Fruit fly (Drosophila melanogaster): Measurements from ENCODE around the gene corto.

DNA sequence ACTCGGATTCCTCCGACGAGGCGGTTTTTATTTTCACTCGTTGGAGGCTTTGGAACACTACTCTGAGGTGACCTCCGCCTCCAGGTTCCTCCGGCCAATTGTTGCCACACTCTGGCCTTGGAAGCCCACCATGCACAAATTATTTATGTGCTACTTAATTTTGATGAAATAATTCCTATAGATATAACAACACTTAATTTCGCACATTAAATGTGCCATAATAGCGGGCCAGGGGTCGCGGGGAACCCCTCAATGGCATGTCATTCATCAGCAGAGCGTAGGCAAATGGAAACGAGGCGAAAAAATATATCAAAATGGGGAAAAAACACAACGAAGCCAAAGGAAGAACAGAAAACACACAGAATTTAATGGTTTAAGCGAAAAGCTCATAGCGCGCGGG, 32.1 kb downstream of the corto start:
- no peak for TF ChIP-seq CG11617 (GFP tag; optimal IDR thresholded peaks at IDR 0.05)
- no peak for TF ChIP-seq kay (GFP tag; ENCODE audit: borderline replicate concordance)
- TF ChIP-seq CG12768 (GFP tag; optimal IDR thresholded peaks at IDR 0.05), result no peak
- no peak for TF ChIP-seq CG7045 (GFP tag; optimal IDR thresholded peaks at IDR 0.05)
- no peak for TF ChIP-seq CG5204 (GFP tag; optimal IDR thresholded peaks at IDR 0.05)
- TF ChIP-seq tj (GFP tag; optimal IDR thresholded peaks at IDR 0.05), result peak; percentile 51
- TF ChIP-seq toe (GFP tag; optimal IDR thresholded peaks at IDR 0.05), result no peak
- TF ChIP-seq Mnt (GFP tag; optimal IDR thresholded peaks at IDR 0.05), result no peak
- no peak for TF ChIP-seq CG7101 (tag; optimal IDR thresholded peaks at IDR 0.05)
- TF ChIP-seq cic (GFP tag; optimal IDR thresholded peaks at IDR 0.05), result no peak
- no peak for TF ChIP-seq ovo (GFP tag; optimal IDR thresholded peaks at IDR 0.05)
- TF ChIP-seq Clk (GFP tag; optimal IDR thresholded peaks at IDR 0.05), result no peak
- TF ChIP-seq CG33017 (tag; optimal IDR thresholded peaks at IDR 0.05), result no peak
- TF ChIP-seq bab1 (GFP tag; optimal IDR thresholded peaks at IDR 0.05), result no peak
